Fruit fly (Drosophila melanogaster) whole organism: Measurements from ENCODE around the gene CG6149.

Experiments used
- pan ChIP-seq: fragments of >200 bp; optimal IDR thresholded peaks from 2 replicates; lab custom pipeline; 2017
- psq ChIP-seq: fragments of >200 bp; optimal IDR thresholded peaks from 2 replicates; lab custom pipeline; 2017

- TF ChIP-seq psq (lab: Kevin White, UChicago) = no peak
- TF ChIP-seq pan = no peak
These were observed 34.5 kb downstream of the CG6149 start for dm6 chr3L:11400673-11401186.
